Worm (Caenorhabditis elegans) whole organism, young adult: ENCODE measurements around the gene hip-1.

ENCODE experiments used
- F37B4.10 ChIP-seq: fragments of 200-800 bp; sonication (Bioruptor generic); IDR thresholded peaks from 2 replicates; pipeline ENCODE4 v1.3.6; 2022; ENCODE audit warnings: missing genetic modification characterization, missing compliant biosample characterization
- K11D2.4 ChIP-seq: fragments of 200-800 bp; sonication (Bioruptor generic); IDR thresholded peaks from 2 replicates; pipeline ENCODE4 v1.3.6; 2022; ENCODE audit warnings: missing genetic modification reagents, missing genetic modification characterization, missing compliant biosample characterization
- ets-4 ChIP-seq: fragments of 200-800 bp; sonication (Bioruptor generic); optimal IDR thresholded peaks from 2 replicates; lab custom pipeline; 2018; ENCODE audit warnings: mild to moderate bottlenecking, missing genetic modification characterization, missing compliant biosample characterization
- let-526 ChIP-seq: fragments of 200-800 bp; sonication (Bioruptor generic); IDR thresholded peaks from 2 replicates; pipeline ENCODE4 v1.3.6; 2022; ENCODE audit warnings: missing genetic modification reagents, missing genetic modification characterization, missing compliant biosample characterization
- lin-35 ChIP-seq, 3 experiments: fragments of 150-350 bp in 2 of 3; sonication (generic microtip) in 1 of 3; optimal IDR thresholded peaks; 2 replicates each; lab custom pipeline; 2014 to 2018; ENCODE audit warnings: missing biosample characterization in 3 of 3, missing genetic modification characterization in 3 of 3, missing genetic modification reagents in 3 of 3
- mxl-1 ChIP-seq: sonication (generic microtip); optimal IDR thresholded peaks from 2 replicates; lab custom pipeline; 2016; ENCODE audit warnings: missing genetic modification characterization, missing compliant biosample characterization
- nhr-80 ChIP-seq: sonication (generic microtip); optimal IDR thresholded peaks from 2 replicates; lab custom pipeline; 2016; ENCODE audit warnings: missing genetic modification characterization, missing compliant biosample characterization
- snpc-4 ChIP-seq, 5 experiments: fragments of 150-350 bp in 1 of 5; sonication (generic microtip) in 4 of 5; optimal IDR thresholded peaks; 2 replicates each; lab custom pipeline; 2014 to 2018; ENCODE audit warnings: missing genetic modification characterization in 5 of 5, missing biosample characterization in 3 of 5, antibody characterized with exemption in 2 of 5, mild to moderate bottlenecking in 2 of 5, missing compliant biosample characterization in 2 of 5, missing genotype in 2 of 5, moderate library complexity in 2 of 5, missing genetic modification reagents in 1 of 5
- tbx-9 ChIP-seq: sonication (generic microtip); optimal IDR thresholded peaks from 2 replicates; lab custom pipeline; 2016; ENCODE audit warnings: borderline replicate concordance, missing genetic modification characterization, inconsistent platforms, missing compliant biosample characterization
- xnd-1 ChIP-seq: sonication (generic microtip); optimal IDR thresholded peaks from 2 replicates; lab custom pipeline; 2016; ENCODE audit warnings: missing genotype, missing genetic modification reagents, missing genetic modification characterization, missing compliant biosample characterization
- ztf-6 ChIP-seq: fragments of 200-800 bp; sonication (Bioruptor generic); IDR thresholded peaks from 2 replicates; pipeline ENCODE4 v1.3.6; 2022; ENCODE audit warnings: missing genetic modification reagents, missing genetic modification characterization, missing compliant biosample characterization

- TF ChIP-seq K11D2.4 (no peak), lin-35 (GFP tag; optimal IDR thresholded peaks at IDR 0.05; lab: Kevin White, UChicago) (no peak), ets-4 (GFP tag; lab: Kevin White, UChicago) (no peak), snpc-4 (GFP tag; optimal IDR thresholded peaks at IDR 0.05; lab: Kevin White, UChicago) (no peak), snpc-4 (tag; optimal IDR thresholded peaks at IDR 0.05; lab: Kevin White, UChicago) (no peak), F37B4.10 (GFP tag; lab: Robert Waterston, UW) (no peak), tbx-9 (tag; lab: Kevin White, UChicago) (no peak), xnd-1 (no peak), mxl-1 (tag; lab: Kevin White, UChicago) (no peak), let-526 (GFP tag; lab: Robert Waterston, UW) (no peak), nhr-80 (tag; lab: Kevin White, UChicago) (no peak), ztf-6 (GFP tag; lab: Robert Waterston, UW) (no peak)
These were observed 19.3 kb upstream of the hip-1 start, which contains the start of gene acbp-5 for ce11 chrIII:13641588-13641987.
